Worm (Caenorhabditis elegans) whole organism, late embryonic: Measurements from ENCODE around the gene W03F9.2.
A peak's percentile ranks its signal among the peaks of the same experiment; 100 is the strongest.

Experiments
- C08G9.2 ChIP-seq: sonication (generic microtip); optimal IDR thresholded peaks from 2 replicates; lab custom pipeline; 2016; ENCODE audit warnings: mild to moderate bottlenecking, missing genetic modification characterization, moderate library complexity, missing compliant biosample characterization
- K09A11.1 ChIP-seq: sonication (generic microtip); optimal IDR thresholded peaks from 2 replicates; lab custom pipeline; 2017; ENCODE audit warnings: antibody characterized with exemption, mild to moderate bottlenecking, missing genetic modification characterization, missing compliant biosample characterization; ENCODE audit not compliant: insufficient read depth
- Y22D7AL.16 ChIP-seq: sonication (generic microtip); optimal IDR thresholded peaks from 2 replicates; lab custom pipeline; 2016; ENCODE audit warnings: missing genetic modification characterization, missing compliant biosample characterization
- ahr-1 ChIP-seq: sonication (generic microtip); optimal IDR thresholded peaks from 2 replicates; lab custom pipeline; 2016; ENCODE audit warnings: missing genetic modification characterization, missing compliant biosample characterization
- ama-1 ChIP-seq: fragments of 150-350 bp; optimal IDR thresholded peaks from 2 replicates; lab custom pipeline; 2014
- ceh-14 ChIP-seq: sonication (generic microtip); optimal IDR thresholded peaks from 2 replicates; lab custom pipeline; 2016; ENCODE audit warnings: missing genotype, missing genetic modification characterization, missing compliant biosample characterization
- ceh-19 ChIP-seq: fragments of 200-800 bp; sonication (Bioruptor generic); optimal IDR thresholded peaks from 2 replicates; lab custom pipeline; 2018; ENCODE audit warnings: mild to moderate bottlenecking, missing genetic modification characterization, missing compliant biosample characterization
- ceh-24 ChIP-seq: sonication (generic microtip); optimal IDR thresholded peaks from 2 replicates; lab custom pipeline; 2016; ENCODE audit warnings: mild to moderate bottlenecking, missing genetic modification characterization, missing compliant biosample characterization
- ceh-31 ChIP-seq: sonication (generic microtip); optimal IDR thresholded peaks from 2 replicates; lab custom pipeline; 2016; ENCODE audit warnings: missing genetic modification characterization, missing compliant biosample characterization
- ceh-45 ChIP-seq: fragments of 200-800 bp; sonication (Bioruptor generic); IDR thresholded peaks from 2 replicates; pipeline ENCODE4 v1.3.6; 2022; ENCODE audit warnings: missing genetic modification reagents, missing genetic modification characterization, missing compliant biosample characterization
- ceh-6 ChIP-seq: fragments of 200-800 bp; sonication (Bioruptor generic); optimal IDR thresholded peaks from 2 replicates; lab custom pipeline; 2018; ENCODE audit warnings: mild to moderate bottlenecking, missing genetic modification characterization, missing compliant biosample characterization
- che-1 ChIP-seq: sonication (generic microtip); optimal IDR thresholded peaks from 2 replicates; lab custom pipeline; 2016; ENCODE audit warnings: mild to moderate bottlenecking, missing genetic modification characterization, missing compliant biosample characterization
- dve-1 ChIP-seq: sonication (generic microtip); optimal IDR thresholded peaks from 2 replicates; lab custom pipeline; 2017; ENCODE audit warnings: antibody characterized with exemption, mild to moderate bottlenecking, missing genetic modification characterization, missing compliant biosample characterization
- elt-4 ChIP-seq: sonication (generic microtip); optimal IDR thresholded peaks from 2 replicates; lab custom pipeline; 2016; ENCODE audit warnings: missing genetic modification characterization, missing compliant biosample characterization
- ets-4 ChIP-seq: sonication (generic microtip); optimal IDR thresholded peaks from 2 replicates; lab custom pipeline; 2016; ENCODE audit warnings: missing genetic modification characterization, missing compliant biosample characterization
- fax-1 ChIP-seq: sonication (generic microtip); optimal IDR thresholded peaks from 2 replicates; lab custom pipeline; 2016; ENCODE audit warnings: missing genotype, missing genetic modification characterization, missing compliant biosample characterization
- hlh-15 ChIP-seq: sonication (generic microtip); optimal IDR thresholded peaks from 2 replicates; lab custom pipeline; 2016; ENCODE audit warnings: missing genetic modification characterization, missing compliant biosample characterization
- hlh-30 ChIP-seq: sonication (generic microtip); optimal IDR thresholded peaks from 2 replicates; lab custom pipeline; 2017; ENCODE audit warnings: antibody characterized with exemption, missing genetic modification characterization, missing compliant biosample characterization; ENCODE audit not compliant: insufficient read depth
- hlh-8 ChIP-seq: sonication (generic microtip); optimal IDR thresholded peaks from 2 replicates; lab custom pipeline; 2016; ENCODE audit warnings: missing genotype, missing genetic modification characterization, missing compliant biosample characterization
- lim-6 ChIP-seq: sonication (generic microtip); optimal IDR thresholded peaks from 2 replicates; lab custom pipeline; 2016; ENCODE audit warnings: missing genetic modification characterization, missing compliant biosample characterization
- madf-2 ChIP-seq: sonication (generic microtip); optimal IDR thresholded peaks from 2 replicates; lab custom pipeline; 2017; ENCODE audit warnings: missing genetic modification characterization, missing compliant biosample characterization
- nfya-1 ChIP-seq: sonication (generic microtip); optimal IDR thresholded peaks from 2 replicates; lab custom pipeline; 2017; ENCODE audit warnings: missing genetic modification characterization, mild to moderate bottlenecking, missing compliant biosample characterization, antibody characterized with exemption, moderate library complexity
- nhr-11 ChIP-seq: fragments of 150-350 bp; optimal IDR thresholded peaks from 2 replicates; lab custom pipeline; 2014; ENCODE audit warnings: missing biosample characterization, missing genetic modification characterization
- nhr-232 ChIP-seq: sonication (generic microtip); optimal IDR thresholded peaks from 2 replicates; lab custom pipeline; 2016; ENCODE audit warnings: missing genetic modification characterization, missing compliant biosample characterization
- pax-1 ChIP-seq: fragments of 150-350 bp; optimal IDR thresholded peaks from 2 replicates; lab custom pipeline; 2014; ENCODE audit warnings: missing biosample characterization, missing genetic modification characterization
- pha-2 ChIP-seq: sonication (generic microtip); optimal IDR thresholded peaks from 2 replicates; lab custom pipeline; 2017; ENCODE audit warnings: mild to moderate bottlenecking, missing genetic modification characterization, missing compliant biosample characterization
- pha-4 ChIP-seq: fragments of 150-350 bp; optimal IDR thresholded peaks from 2 replicates; lab custom pipeline; 2018; ENCODE audit warnings: missing biosample characterization, missing genetic modification reagents, missing genetic modification characterization
- pqm-1 ChIP-seq: sonication (generic microtip); optimal IDR thresholded peaks from 2 replicates; lab custom pipeline; 2016; ENCODE audit warnings: missing genetic modification characterization, missing compliant biosample characterization
- ref-2 ChIP-seq: sonication (generic microtip); optimal IDR thresholded peaks from 2 replicates; lab custom pipeline; 2016; ENCODE audit warnings: missing genetic modification characterization, missing compliant biosample characterization
- rnt-1 ChIP-seq: sonication (generic microtip); optimal IDR thresholded peaks from 2 replicates; lab custom pipeline; 2016; ENCODE audit warnings: missing genetic modification characterization, missing compliant biosample characterization
- sox-2 ChIP-seq: fragments of 200-800 bp; sonication (Bioruptor generic); IDR thresholded peaks from 2 replicates; pipeline ENCODE4 v1.3.6; 2022; ENCODE audit warnings: missing genetic modification reagents, missing genetic modification characterization, missing compliant biosample characterization
- sox-4 ChIP-seq: sonication (generic microtip); optimal IDR thresholded peaks from 2 replicates; lab custom pipeline; 2017; ENCODE audit warnings: mild to moderate bottlenecking, missing genetic modification characterization, inconsistent platforms, missing compliant biosample characterization
- unc-3 ChIP-seq, 2 experiments: fragments of 200-800 bp in 1 of 2; sonication (Bioruptor generic) in 1 of 2; sonication (generic microtip) in 1 of 2; conservative IDR thresholded peaks in 1 of 2; optimal IDR thresholded peaks in 1 of 2; 2 replicates each; pipeline versions ENCODE4 v1.3.6 to Lab custom; 2016 to 2022; ENCODE audit warnings: missing compliant biosample characterization in 2 of 2, missing genetic modification characterization in 2 of 2, missing genetic modification reagents in 1 of 2
- unc-42 ChIP-seq: sonication (generic microtip); optimal IDR thresholded peaks from 2 replicates; lab custom pipeline; 2016; ENCODE audit warnings: missing genotype, missing genetic modification characterization, missing compliant biosample characterization
- unc-55 ChIP-seq: sonication (generic microtip); optimal IDR thresholded peaks from 2 replicates; lab custom pipeline; 2017; ENCODE audit warnings: missing biosample characterization, missing genetic modification reagents, missing genetic modification characterization
- unc-86 ChIP-seq: sonication (generic microtip); optimal IDR thresholded peaks from 2 replicates; lab custom pipeline; 2016; ENCODE audit warnings: missing genetic modification characterization, missing compliant biosample characterization
- ztf-16 ChIP-seq: sonication (generic microtip); optimal IDR thresholded peaks from 2 replicates; lab custom pipeline; 2017; ENCODE audit warnings: missing genetic modification characterization, missing compliant biosample characterization

Gene W03F9.2

DNA sequence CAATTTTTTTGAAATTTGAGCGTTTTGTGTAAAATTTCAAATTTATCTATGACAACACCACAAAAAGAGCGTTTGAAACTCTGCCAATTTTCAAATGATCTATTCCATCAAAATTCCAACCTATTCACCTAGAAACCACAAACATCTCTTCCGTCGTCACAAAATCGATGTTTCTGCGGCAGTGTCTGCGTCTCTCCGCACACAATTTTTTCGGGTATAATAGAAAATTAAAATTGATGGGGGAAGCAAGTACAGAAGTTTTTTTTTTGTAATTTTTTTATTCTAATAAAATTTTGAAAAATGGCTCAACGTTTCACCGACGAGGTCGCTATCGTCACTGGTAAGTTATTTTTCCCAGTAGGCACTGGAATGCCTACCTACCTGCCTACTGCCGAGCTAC is 10.8 kb upstream of the W03F9.2 start, which contains the start of gene W03F9.9:
TSS of gene W03F9.9 (plus strand) at position 301 of the 400 bp plus-strand sequence.
- TF ChIP-seq lim-6, result no peak
- no peak for TF ChIP-seq ceh-24 (tag; lab: Kevin White, UChicago)
- no peak for TF ChIP-seq hlh-8 (tag; lab: Kevin White, UChicago)

DNA sequence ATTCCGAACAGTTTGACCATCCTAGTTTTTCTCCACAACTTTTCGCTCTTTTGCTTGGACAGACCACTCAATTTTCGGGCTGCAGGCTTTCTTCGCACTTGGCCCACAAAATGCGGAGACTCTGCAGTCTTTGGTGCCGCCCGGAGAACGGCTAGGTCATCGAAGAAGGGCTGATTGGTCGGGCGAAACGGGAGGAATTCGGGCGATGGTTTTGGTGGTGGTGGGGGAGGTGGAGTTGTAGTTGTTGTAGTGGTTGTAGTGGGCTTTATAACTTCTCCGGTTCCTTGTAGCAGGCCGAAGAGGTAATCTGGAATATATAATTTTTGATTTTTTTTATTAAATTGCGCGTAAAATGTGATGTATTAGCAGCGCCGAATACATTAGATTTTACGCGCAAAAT is 9.8 kb upstream of the W03F9.2 start:
- no peak for TF ChIP-seq ztf-16 (tag; lab: Kevin White, UChicago)
- no peak for TF ChIP-seq madf-2 (tag; lab: Kevin White, UChicago)
- no peak for TF ChIP-seq ceh-19 (GFP tag; lab: Kevin White, UChicago)
- TF ChIP-seq fax-1 (tag; lab: Kevin White, UChicago), result no peak
- no peak for TF ChIP-seq pha-2 (tag; lab: Kevin White, UChicago)
- TF ChIP-seq sox-4, result no peak
- TF ChIP-seq rnt-1 (tag; lab: Kevin White, UChicago), result no peak
- no peak for TF ChIP-seq ceh-24 (tag; lab: Kevin White, UChicago)
- TF ChIP-seq che-1, result no peak
- no peak for TF ChIP-seq ets-4 (tag; lab: Kevin White, UChicago)
- no peak for TF ChIP-seq hlh-15 (tag; lab: Kevin White, UChicago)
- TF ChIP-seq dve-1 (tag; lab: Kevin White, UChicago), result no peak
- TF ChIP-seq nhr-232 (tag; lab: Kevin White, UChicago), result no peak
- TF ChIP-seq sox-2 (GFP tag; lab: Robert Waterston, UW), result no peak
- no peak for TF ChIP-seq unc-3 (GFP tag; conservative IDR thresholded peaks at IDR 0.05; lab: Robert Waterston, UW)
- no peak for TF ChIP-seq unc-3 (tag; optimal IDR thresholded peaks at IDR 0.05; lab: Kevin White, UChicago)
- no peak for TF ChIP-seq ama-1
- no peak for TF ChIP-seq pqm-1 (tag; lab: Kevin White, UChicago)

DNA sequence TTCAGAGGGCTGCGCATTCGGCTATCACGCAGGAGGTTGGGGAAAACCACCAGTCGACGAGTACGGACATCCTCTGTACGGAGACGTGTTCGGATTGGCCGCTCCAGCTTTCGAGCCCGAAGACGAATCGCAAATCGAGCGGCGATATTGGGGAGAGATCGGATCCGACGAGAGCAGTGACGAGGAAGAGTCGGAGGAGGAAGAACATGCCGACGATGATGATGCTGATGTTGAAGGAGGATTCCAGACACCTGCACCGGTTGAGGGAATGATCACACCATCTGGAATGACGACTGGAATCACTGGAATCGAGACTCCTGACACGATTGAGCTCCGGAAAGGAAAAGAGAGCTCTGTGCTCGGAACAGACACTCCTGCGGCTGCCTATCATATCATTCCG is 2.4 kb upstream of the W03F9.2 start:
- TF ChIP-seq hlh-30 (no peak), pha-4 (no peak), unc-3 (GFP tag; conservative IDR thresholded peaks at IDR 0.05; lab: Robert Waterston, UW) (no peak), unc-3 (tag; optimal IDR thresholded peaks at IDR 0.05; lab: Kevin White, UChicago) (no peak), rnt-1 (tag; lab: Kevin White, UChicago) (no peak), unc-86 (tag; lab: Kevin White, UChicago) (no peak), ceh-6 (GFP tag; lab: Kevin White, UChicago) (no peak), Y22D7AL.16 (tag; lab: Kevin White, UChicago) (no peak), unc-42 (tag; lab: Kevin White, UChicago) (no peak), elt-4 (tag; lab: Kevin White, UChicago) (no peak), ref-2 (no peak), C08G9.2 (no peak), ceh-45 (GFP tag; lab: Robert Waterston, UW) (no peak), nhr-11 (tag; lab: Kevin White, UChicago) (no peak), unc-55 (GFP tag; lab: Kevin White, UChicago) (no peak), ahr-1 (tag; lab: Kevin White, UChicago) (no peak)

DNA sequence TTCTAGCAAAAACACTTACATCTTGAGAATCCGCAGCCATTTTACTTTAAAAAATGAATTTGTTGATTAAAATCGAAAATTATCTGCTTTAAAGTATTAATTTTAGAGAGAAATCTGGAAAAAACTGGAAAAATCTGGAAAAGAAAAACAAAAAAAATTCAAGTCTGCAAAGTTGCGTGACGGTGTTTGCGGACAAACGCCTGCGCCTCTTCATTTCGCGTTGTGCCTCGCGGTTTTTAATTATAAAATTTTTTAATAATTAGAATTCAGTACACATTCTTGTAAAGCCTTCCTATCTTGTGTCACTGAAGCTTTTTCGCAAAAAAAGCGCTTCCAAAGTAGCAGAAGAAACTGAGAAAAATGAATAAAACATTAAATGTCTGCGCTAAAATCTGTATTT is 1.2 kb downstream of the W03F9.2 start, which contains the start of gene W03F9.1:
TSS of gene W03F9.1 (minus strand) at position 109 of the 400 bp plus-strand sequence.
- TF ChIP-seq nfya-1 (tag; lab: Kevin White, UChicago) (peak; percentile 3), pax-1 (peak; percentile 25), ceh-6 (GFP tag; lab: Kevin White, UChicago) (no peak), ceh-14 (tag; lab: Kevin White, UChicago) (peak; percentile 89), unc-42 (tag; lab: Kevin White, UChicago) (peak; percentile 76), pha-2 (tag; lab: Kevin White, UChicago) (peak; percentile 4), unc-86 (tag; lab: Kevin White, UChicago) (peak; percentile 1), K09A11.1 (peak; percentile 2), hlh-8 (tag; lab: Kevin White, UChicago) (no peak), ceh-31 (peak; percentile 7), pqm-1 (tag; lab: Kevin White, UChicago) (peak; percentile 28), hlh-30 (no peak), ahr-1 (tag; lab: Kevin White, UChicago) (no peak), fax-1 (tag; lab: Kevin White, UChicago) (no peak)
